Worm (Caenorhabditis elegans): Measurements from ENCODE around the gene F53C3.8.

ce11 chrII:3908135-3908534, 16.9 kb downstream of the F53C3.8 start:
- TF ChIP-seq tbx-37 (GFP tag; conservative IDR thresholded peaks at IDR 0.05) = no peak
- no peak for TF ChIP-seq ama-1 (optimal IDR thresholded peaks at IDR 0.05)
- TF ChIP-seq hmg-4 (GFP tag; optimal IDR thresholded peaks at IDR 0.05) = no peak
- TF ChIP-seq hnd-1 (tag; optimal IDR thresholded peaks at IDR 0.05) = no peak

Measured in whole organism, early embryonic.